Fruit fly (Drosophila melanogaster) whole organism, embryonic: Measurements from ENCODE around the gene CG3349.

Experiments
- Ada2b ChIP-seq: fragments of 200-800 bp; sonication (Bioruptor generic); IDR thresholded peaks from 2 replicates; pipeline ENCODE4 v1.3.6; 2022; ENCODE audit warnings: missing biosample characterization, missing genetic modification characterization
- Awh ChIP-seq: fragments of 200-800 bp; sonication (Bioruptor generic); IDR thresholded peaks from 2 replicates; pipeline ENCODE4, ENCODE4 v1.3.6; 2022; ENCODE audit warnings: missing biosample characterization, missing genetic modification characterization
- CG10274 ChIP-seq: fragments of 200-800 bp; sonication (Bioruptor generic); optimal IDR thresholded peaks from 3 replicates; lab custom pipeline; 2017; ENCODE audit warnings: missing biosample characterization, mild to moderate bottlenecking, missing genetic modification characterization
- CG10431 ChIP-seq: fragments of 200-800 bp; sonication (Bioruptor generic); optimal IDR thresholded peaks from 3 replicates; lab custom pipeline; 2018; ENCODE audit warnings: missing biosample characterization, mild to moderate bottlenecking, missing genetic modification characterization
- CG10979 ChIP-seq: fragments of 200-800 bp; sonication (Bioruptor generic); optimal IDR thresholded peaks from 2 replicates; lab custom pipeline; 2018; ENCODE audit warnings: missing biosample characterization, mild to moderate bottlenecking, missing genetic modification characterization, moderate library complexity
- CG12219 ChIP-seq: fragments of 200-800 bp; sonication (Bioruptor generic); optimal IDR thresholded peaks from 3 replicates; lab custom pipeline; 2018; ENCODE audit warnings: missing biosample characterization, mild to moderate bottlenecking, missing genetic modification characterization
- CG12942 ChIP-seq: fragments of 200-800 bp; sonication (Bioruptor generic); optimal IDR thresholded peaks from 3 replicates; lab custom pipeline; 2016; ENCODE audit warnings: missing biosample characterization, missing genetic modification characterization
- CG15073 ChIP-seq: fragments of 200-800 bp; sonication (Bioruptor generic); optimal IDR thresholded peaks from 2 replicates; lab custom pipeline; 2016; ENCODE audit warnings: missing biosample characterization, missing genetic modification characterization
- CG18262 ChIP-seq: fragments of 200-800 bp; optimal IDR thresholded peaks from 3 replicates; lab custom pipeline; 2019; ENCODE audit warnings: missing biosample characterization, mild to moderate bottlenecking, missing genetic modification characterization, moderate library complexity
- CG2712 ChIP-seq: fragments of 200-800 bp; optimal IDR thresholded peaks from 3 replicates; lab custom pipeline; 2019; ENCODE audit warnings: missing biosample characterization, mild to moderate bottlenecking, missing genetic modification characterization, moderate library complexity
- CG3838 ChIP-seq: fragments of 200-800 bp; sonication (Bioruptor generic); optimal IDR thresholded peaks from 3 replicates; lab custom pipeline; 2016; ENCODE audit warnings: missing biosample characterization, missing genetic modification characterization
- CG4404 ChIP-seq: fragments of 200-800 bp; sonication (Bioruptor generic); IDR thresholded peaks from 2 replicates; pipeline ENCODE4 v1.3.6; 2022; ENCODE audit warnings: missing biosample characterization, missing genetic modification characterization
- CG4707 ChIP-seq: fragments of 200-800 bp; sonication (Bioruptor generic); optimal IDR thresholded peaks from 2 replicates; lab custom pipeline; 2018; ENCODE audit warnings: missing biosample characterization, mild to moderate bottlenecking, missing genetic modification characterization, moderate library complexity
- CG7271 ChIP-seq: fragments of 200-800 bp; sonication (Bioruptor generic); optimal IDR thresholded peaks from 2 replicates; lab custom pipeline; 2018; ENCODE audit warnings: missing biosample characterization, mild to moderate bottlenecking, missing genetic modification characterization, moderate library complexity
- CG7357 ChIP-seq: fragments of 200-800 bp; sonication (Bioruptor generic); IDR thresholded peaks from 3 replicates; pipeline ENCODE4 v1.3.6; 2022; ENCODE audit warnings: missing biosample characterization, missing genetic modification characterization
- CG9797 ChIP-seq: fragments of 200-800 bp; sonication (Bioruptor generic); optimal IDR thresholded peaks from 3 replicates; lab custom pipeline; 2018; ENCODE audit warnings: missing biosample characterization, mild to moderate bottlenecking, missing genetic modification characterization
- Chrac-16 ChIP-seq: fragments of 200-800 bp; sonication (Bioruptor generic); optimal IDR thresholded peaks from 3 replicates; lab custom pipeline; 2016; ENCODE audit warnings: missing biosample characterization, missing genetic modification characterization
- HLH54F ChIP-seq: fragments of 200-800 bp; sonication (Bioruptor generic); optimal IDR thresholded peaks from 3 replicates; lab custom pipeline; 2016; ENCODE audit warnings: missing biosample characterization, missing genetic modification characterization
- Jarid2 ChIP-seq: fragments of 200-800 bp; sonication (Bioruptor generic); optimal IDR thresholded peaks from 3 replicates; lab custom pipeline; 2017; ENCODE audit warnings: mild to moderate bottlenecking, missing biosample characterization, missing genetic modification reagents, missing genetic modification characterization
- Mad ChIP-seq: fragments of 200-800 bp; sonication (Bioruptor generic); optimal IDR thresholded peaks from 2 replicates; lab custom pipeline; 2016; ENCODE audit warnings: missing biosample characterization, missing genetic modification characterization
- Med ChIP-seq: fragments of 200-800 bp; sonication (Bioruptor generic); peaks from one replicate; lab custom pipeline; 2016; ENCODE audit warnings: missing biosample characterization, missing genetic modification characterization, mild to moderate bottlenecking, inconsistent platforms, moderate library complexity
- Meics ChIP-seq: fragments of 200-800 bp; sonication (Bioruptor generic); optimal IDR thresholded peaks from 2 replicates; lab custom pipeline; 2017; ENCODE audit warnings: missing biosample characterization, mild to moderate bottlenecking, missing genetic modification characterization
- Mrtf ChIP-seq: fragments of 200-800 bp; sonication (Bioruptor generic); IDR thresholded peaks from 3 replicates; pipeline ENCODE4 v1.3.6; 2022; ENCODE audit warnings: missing biosample characterization, missing genetic modification characterization
- NC2β ChIP-seq: fragments of 200-800 bp; sonication (Bioruptor generic); optimal IDR thresholded peaks from 2 replicates; lab custom pipeline; 2016; ENCODE audit warnings: missing biosample characterization, missing genetic modification characterization
- NK7.1 ChIP-seq: fragments of 200-800 bp; sonication (Bioruptor generic); optimal IDR thresholded peaks from 3 replicates; lab custom pipeline; 2016; ENCODE audit warnings: missing biosample characterization, missing genetic modification characterization
- Opbp ChIP-seq: fragments of 200-800 bp; sonication (Bioruptor generic); IDR thresholded peaks from 3 replicates; pipeline ENCODE4 v1.3.6; 2022; ENCODE audit warnings: missing biosample characterization, missing genetic modification characterization; ENCODE audit not compliant: partially characterized antibody
- Sry-δ ChIP-seq: fragments of 200-800 bp; sonication (Bioruptor generic); optimal IDR thresholded peaks from 2 replicates; lab custom pipeline; 2016; ENCODE audit warnings: missing biosample characterization, missing genetic modification characterization
- az2 ChIP-seq: fragments of 200-800 bp; sonication (Bioruptor generic); optimal IDR thresholded peaks from 3 replicates; lab custom pipeline; 2016; ENCODE audit warnings: missing biosample characterization, missing genetic modification characterization
- chn ChIP-seq: fragments of 200-800 bp; sonication (Bioruptor generic); optimal IDR thresholded peaks from 2 replicates; lab custom pipeline; 2016; ENCODE audit warnings: missing biosample characterization, missing genetic modification characterization
- crc ChIP-seq: fragments of 200-800 bp; sonication (Bioruptor generic); optimal IDR thresholded peaks from 2 replicates; lab custom pipeline; 2016; ENCODE audit warnings: missing biosample characterization, missing genetic modification characterization
- disco-r ChIP-seq: fragments of 200-800 bp; sonication (Bioruptor generic); optimal IDR thresholded peaks from 2 replicates; lab custom pipeline; 2016; ENCODE audit warnings: missing biosample characterization, missing genetic modification characterization
- dmrt11E ChIP-seq: fragments of 200-800 bp; sonication (Bioruptor generic); optimal IDR thresholded peaks from 3 replicates; lab custom pipeline; 2018; ENCODE audit warnings: missing biosample characterization, mild to moderate bottlenecking, missing genetic modification characterization, moderate library complexity
- fd96Cb ChIP-seq: fragments of 200-800 bp; sonication (Bioruptor generic); optimal IDR thresholded peaks from 2 replicates; lab custom pipeline; 2018; ENCODE audit warnings: missing biosample characterization, mild to moderate bottlenecking, missing genetic modification characterization, moderate library complexity
- fru ChIP-seq: fragments of >200 bp; optimal IDR thresholded peaks from 2 replicates; lab custom pipeline; 2017
- gsb-n ChIP-seq: fragments of 200-800 bp; sonication (Bioruptor generic); optimal IDR thresholded peaks from 3 replicates; lab custom pipeline; 2018; ENCODE audit warnings: missing biosample characterization, mild to moderate bottlenecking, missing genetic modification characterization
- jing ChIP-seq: fragments of 200-800 bp; sonication (Bioruptor generic); optimal IDR thresholded peaks from 2 replicates; lab custom pipeline; 2018; ENCODE audit warnings: missing biosample characterization, mild to moderate bottlenecking, missing genetic modification characterization
- kay ChIP-seq: fragments of 200-800 bp; sonication (Bioruptor generic); optimal IDR thresholded peaks from 2 replicates; lab custom pipeline; 2016; ENCODE audit warnings: missing biosample characterization, missing genetic modification characterization
- mirr ChIP-seq: fragments of 200-800 bp; sonication (Bioruptor generic); optimal IDR thresholded peaks from 3 replicates; lab custom pipeline; 2018; ENCODE audit warnings: missing biosample characterization, mild to moderate bottlenecking, missing genetic modification characterization
- nerfin-1 ChIP-seq: fragments of 200-800 bp; sonication (Bioruptor generic); optimal IDR thresholded peaks from 3 replicates; lab custom pipeline; 2019; ENCODE audit warnings: missing biosample characterization, mild to moderate bottlenecking, missing genetic modification characterization, moderate library complexity
- oc ChIP-seq: fragments of 200-800 bp; sonication (Bioruptor generic); optimal IDR thresholded peaks from 2 replicates; lab custom pipeline; 2018; ENCODE audit warnings: missing biosample characterization, mild to moderate bottlenecking, missing genetic modification characterization, moderate library complexity
- onecut ChIP-seq: fragments of 200-800 bp; sonication (Bioruptor generic); IDR thresholded peaks from 2 replicates; pipeline ENCODE4 v1.3.6; 2022; ENCODE audit warnings: missing biosample characterization, missing genetic modification characterization
- pfk ChIP-seq: fragments of 200-800 bp; sonication (Bioruptor generic); optimal IDR thresholded peaks from 2 replicates; lab custom pipeline; 2018; ENCODE audit warnings: missing biosample characterization, mild to moderate bottlenecking, missing genetic modification characterization, moderate library complexity
- pita ChIP-seq: fragments of 200-800 bp; sonication (Bioruptor generic); optimal IDR thresholded peaks from 2 replicates; lab custom pipeline; 2017; ENCODE audit warnings: missing biosample characterization, mild to moderate bottlenecking, missing genetic modification characterization
- pnt ChIP-seq: fragments of 200-800 bp; sonication (Bioruptor generic); optimal IDR thresholded peaks from 3 replicates; lab custom pipeline; 2016; ENCODE audit warnings: missing biosample characterization, missing genetic modification characterization
- scrt ChIP-seq: fragments of 200-800 bp; sonication (Bioruptor generic); optimal IDR thresholded peaks from 2 replicates; lab custom pipeline; 2018; ENCODE audit warnings: missing biosample characterization, mild to moderate bottlenecking, missing genetic modification characterization, moderate library complexity
- sens-2 ChIP-seq: fragments of 200-800 bp; sonication (Bioruptor generic); IDR thresholded peaks from 2 replicates; pipeline ENCODE4 v1.3.6; 2022; ENCODE audit warnings: missing biosample characterization, missing genetic modification characterization
- slou ChIP-seq: fragments of 200-800 bp; sonication (Bioruptor generic); optimal IDR thresholded peaks from 3 replicates; lab custom pipeline; 2016; ENCODE audit warnings: missing biosample characterization, missing genetic modification characterization
- slp2 ChIP-seq: fragments of 200-800 bp; sonication (Bioruptor generic); optimal IDR thresholded peaks from 2 replicates; lab custom pipeline; 2016; ENCODE audit warnings: missing biosample characterization, missing genetic modification characterization
- stwl ChIP-seq: fragments of 200-800 bp; sonication (Bioruptor generic); optimal IDR thresholded peaks from 3 replicates; lab custom pipeline; 2018; ENCODE audit warnings: missing biosample characterization, mild to moderate bottlenecking, missing genetic modification characterization, moderate library complexity
- sug ChIP-seq: fragments of 200-800 bp; optimal IDR thresholded peaks from 2 replicates; lab custom pipeline; 2019; ENCODE audit warnings: missing biosample characterization, mild to moderate bottlenecking, missing genetic modification characterization, moderate library complexity
- trem ChIP-seq: fragments of 200-800 bp; optimal IDR thresholded peaks from 3 replicates; lab custom pipeline; 2019; ENCODE audit warnings: missing biosample characterization, mild to moderate bottlenecking, missing genetic modification characterization, moderate library complexity
- twi ChIP-seq: fragments of 200-800 bp; optimal IDR thresholded peaks from 2 replicates; lab custom pipeline; 2019; ENCODE audit warnings: missing biosample characterization, mild to moderate bottlenecking, missing genetic modification characterization, moderate library complexity
- tx ChIP-seq: fragments of 200-800 bp; sonication (Bioruptor generic); optimal IDR thresholded peaks from 2 replicates; lab custom pipeline; 2016; ENCODE audit warnings: missing biosample characterization, missing genetic modification characterization

CG3349 gene

DNA sequence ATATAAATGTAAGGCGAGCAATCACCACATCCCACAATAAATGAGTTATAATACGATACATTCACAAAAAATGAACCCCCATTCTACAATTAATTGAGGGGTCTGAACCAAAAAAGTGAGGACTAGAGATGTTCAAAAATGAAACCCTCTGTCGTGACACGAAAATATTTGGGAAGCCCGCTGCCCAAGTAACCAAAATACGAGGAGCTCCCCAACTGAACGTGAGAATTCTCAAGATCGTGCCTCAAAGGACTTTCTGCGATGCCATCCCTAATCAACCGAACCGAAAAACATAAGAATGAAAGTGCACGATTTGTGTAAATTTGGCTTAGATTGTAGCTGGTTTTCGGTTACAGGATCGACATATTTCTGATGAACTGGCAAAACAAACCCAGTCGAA, 4.9 kb upstream of the CG3349 start, which contains the start of gene Ocho (continued):
- TF ChIP-seq chn (GFP tag; lab: Kevin White, UChicago) (no peak), CG2712 (tag; lab: Kevin White, UChicago) (peak; percentile 6), fd96Cb (tag; lab: Kevin White, UChicago) (no peak), CG7357 (GFP tag; lab: Robert Waterston, UW) (no peak), mirr (GFP tag; lab: Kevin White, UChicago) (no peak), CG7271 (tag; lab: Kevin White, UChicago) (no peak), az2 (GFP tag; lab: Kevin White, UChicago) (no peak), disco-r (GFP tag; lab: Kevin White, UChicago) (no peak), Ada2b (GFP tag; lab: Robert Waterston, UW) (no peak), stwl (peak; percentile 3), slou (no peak), NC2β (GFP tag; lab: Kevin White, UChicago) (no peak), sug (tag; lab: Kevin White, UChicago) (no peak), Opbp (GFP tag; lab: Robert Waterston, UW) (peak; percentile 64; the same call in 2 of the 3 replicates), CG4707 (GFP tag; lab: Kevin White, UChicago) (no peak), CG10274 (GFP tag; lab: Kevin White, UChicago) (no peak), CG4404 (GFP tag; lab: Robert Waterston, UW) (peak; percentile 45), CG10979 (tag; lab: Kevin White, UChicago) (no peak), CG18262 (tag; lab: Kevin White, UChicago) (no peak), sens-2 (GFP tag; lab: Robert Waterston, UW) (no peak), HLH54F (no peak), dmrt11E (tag; lab: Kevin White, UChicago) (peak; percentile 59), pita (GFP tag; lab: Kevin White, UChicago) (no peak), pfk (GFP tag; lab: Kevin White, UChicago) (no peak), CG3838 (GFP tag; lab: Kevin White, UChicago) (no peak), Mad (GFP tag; lab: Kevin White, UChicago) (no peak), onecut (GFP tag; lab: Robert Waterston, UW) (no peak), CG10431 (no peak), NK7.1 (GFP tag; lab: Kevin White, UChicago) (no peak), CG12219 (GFP tag; lab: Kevin White, UChicago) (no peak), twi (no peak), slp2 (GFP tag; lab: Kevin White, UChicago) (no peak), nerfin-1 (tag; lab: Kevin White, UChicago) (no peak), Sry-δ (GFP tag; lab: Kevin White, UChicago) (peak; percentile 38), fru (no peak), trem (tag; lab: Kevin White, UChicago) (no peak), CG9797 (no peak), CG12942 (GFP tag; lab: Kevin White, UChicago) (no peak), Mrtf (GFP tag; lab: Robert Waterston, UW) (no peak), Awh (no peak), CG15073 (GFP tag; lab: Kevin White, UChicago) (no peak), scrt (GFP tag; lab: Kevin White, UChicago) (no peak), crc (no peak), Meics (GFP tag; lab: Kevin White, UChicago) (no peak), jing (GFP tag; lab: Kevin White, UChicago) (no peak), Chrac-16 (GFP tag; lab: Kevin White, UChicago) (no peak), oc (tag; lab: Kevin White, UChicago) (no peak), Jarid2 (GFP tag; lab: Kevin White, UChicago) (no peak), tx (no peak), pnt (GFP tag; lab: Kevin White, UChicago) (no peak), kay (GFP tag; lab: Kevin White, UChicago) (no peak), gsb-n (peak; percentile 0), Med (no peak)
